Worm (Caenorhabditis elegans) whole organism, L3 larva: ENCODE measurements around the gene T28B11.1.

ENCODE experiments used
- ZK546.5 ChIP-seq: sonication (generic microtip); optimal IDR thresholded peaks from 2 replicates; lab custom pipeline; 2017; ENCODE audit warnings: missing biosample characterization, missing genetic modification characterization
- ama-1 ChIP-seq: fragments of 150-350 bp; optimal IDR thresholded peaks from 2 replicates; lab custom pipeline; 2018
- ceh-28 ChIP-seq: fragments of 150-350 bp; optimal IDR thresholded peaks from 2 replicates; lab custom pipeline; 2014; ENCODE audit warnings: missing biosample characterization, missing genetic modification reagents, missing genetic modification characterization
- ceh-82 ChIP-seq: fragments of 150-350 bp; optimal IDR thresholded peaks from 2 replicates; lab custom pipeline; 2014; ENCODE audit warnings: missing biosample characterization, missing genetic modification characterization
- egl-5 ChIP-seq: fragments of 150-350 bp; optimal IDR thresholded peaks from 2 replicates; lab custom pipeline; 2017; ENCODE audit warnings: missing biosample characterization, missing genetic modification reagents, missing genetic modification characterization, inconsistent platforms
- elt-2 ChIP-seq: sonication (generic microtip); optimal IDR thresholded peaks from 2 replicates; lab custom pipeline; 2016; ENCODE audit warnings: missing genetic modification reagents, mild to moderate bottlenecking, missing genetic modification characterization, missing compliant biosample characterization
- elt-3 ChIP-seq, 3 experiments: fragments of 150-350 bp in 1 of 3; sonication (generic microtip) in 2 of 3; optimal IDR thresholded peaks; 2 replicates in 2 of 3; 4 replicates in 1 of 3; lab custom pipeline; 2014 to 2017; ENCODE audit warnings: missing biosample characterization in 3 of 3, missing genetic modification characterization in 3 of 3
- eor-1 ChIP-seq, 2 experiments: fragments of 150-350 bp; optimal IDR thresholded peaks; 2 replicates each; lab custom pipeline; 2014 to 2018; ENCODE audit warnings: missing biosample characterization in 2 of 2, missing genetic modification characterization in 2 of 2
- fkh-10 ChIP-seq: sonication (generic microtip); optimal IDR thresholded peaks from 2 replicates; lab custom pipeline; 2017; ENCODE audit warnings: missing biosample characterization, missing genetic modification reagents, missing genetic modification characterization
- fkh-2 ChIP-seq: fragments of 150-350 bp; optimal IDR thresholded peaks from 2 replicates; lab custom pipeline; 2014; ENCODE audit warnings: missing biosample characterization, missing genetic modification reagents, missing genetic modification characterization
- fos-1 ChIP-seq: fragments of 150-350 bp; optimal IDR thresholded peaks from 2 replicates; lab custom pipeline; 2014; ENCODE audit warnings: missing biosample characterization, missing genetic modification characterization
- hmg-11 ChIP-seq: sonication (generic microtip); optimal IDR thresholded peaks from 2 replicates; lab custom pipeline; 2016; ENCODE audit warnings: missing genetic modification characterization, missing compliant biosample characterization
- lsy-12 ChIP-seq: sonication (generic microtip); optimal IDR thresholded peaks from 2 replicates; lab custom pipeline; 2016; ENCODE audit warnings: mild to moderate bottlenecking, missing genetic modification characterization, missing compliant biosample characterization
- mml-1 ChIP-seq: fragments of 150-350 bp; sonication (generic microtip); optimal IDR thresholded peaks from 3 replicates; lab custom pipeline; 2014; ENCODE audit warnings: missing biosample characterization, missing genetic modification characterization
- nfya-1 ChIP-seq: sonication (generic microtip); optimal IDR thresholded peaks from 2 replicates; lab custom pipeline; 2017; ENCODE audit warnings: missing genetic modification characterization, mild to moderate bottlenecking, missing compliant biosample characterization, antibody characterized with exemption, moderate library complexity; ENCODE audit not compliant: insufficient read depth
- nhr-11 ChIP-seq: fragments of 150-350 bp; optimal IDR thresholded peaks from 2 replicates; lab custom pipeline; 2014; ENCODE audit warnings: missing biosample characterization, missing genetic modification characterization
- nhr-12 ChIP-seq: fragments of 150-350 bp; optimal IDR thresholded peaks from 2 replicates; lab custom pipeline; 2014; ENCODE audit warnings: missing biosample characterization, missing genetic modification characterization
- nhr-25 ChIP-seq: sonication (generic microtip); optimal IDR thresholded peaks from 2 replicates; lab custom pipeline; 2017; ENCODE audit warnings: missing biosample characterization, missing genetic modification characterization
- nhr-67 ChIP-seq: fragments of 150-350 bp; optimal IDR thresholded peaks from 2 replicates; lab custom pipeline; 2014; ENCODE audit warnings: missing biosample characterization, missing genetic modification characterization
- pha-4 ChIP-seq: fragments of 150-350 bp; optimal IDR thresholded peaks from 2 replicates; lab custom pipeline; 2014; ENCODE audit warnings: missing biosample characterization, missing genetic modification reagents, missing genetic modification characterization
- pqm-1 ChIP-seq: fragments of 150-350 bp; optimal IDR thresholded peaks from 2 replicates; lab custom pipeline; 2017; ENCODE audit warnings: missing biosample characterization, missing genetic modification characterization, inconsistent platforms
- sea-2 ChIP-seq: fragments of 150-350 bp; sonication (generic microtip); optimal IDR thresholded peaks from 4 replicates; lab custom pipeline; 2014; ENCODE audit warnings: missing biosample characterization, missing genetic modification reagents, missing genetic modification characterization
- unc-62 ChIP-seq: fragments of 150-350 bp; sonication (generic microtip); optimal IDR thresholded peaks from 4 replicates; lab custom pipeline; 2014; ENCODE audit warnings: missing biosample characterization, missing genetic modification reagents, missing genetic modification characterization
- zag-1 ChIP-seq: fragments of 150-350 bp; optimal IDR thresholded peaks from 2 replicates; lab custom pipeline; 2014; ENCODE audit warnings: missing biosample characterization, missing genetic modification characterization
- ztf-4 ChIP-seq: fragments of 150-350 bp; optimal IDR thresholded peaks from 2 replicates; lab custom pipeline; 2014; ENCODE audit warnings: missing biosample characterization, missing genetic modification characterization

T28B11.1 gene

ce11 chrV:10672601-10673000 lies 59.6 kb downstream of the T28B11.1 start:
- TF ChIP-seq ztf-4 (tag; lab: Kevin White, UChicago): no peak
- TF ChIP-seq pha-4 (tag; lab: Kevin White, UChicago): peak; percentile 1

ce11 chrV:10671618-10672017 lies 60.6 kb downstream of the T28B11.1 start, which contains the start of gene ceh-22:
ceh-22 (plus strand) TSS chrV:10671918.
- TF ChIP-seq fkh-10 (GFP tag; lab: Kevin White, UChicago): no peak
- no peak for TF ChIP-seq hmg-11 (tag; lab: Kevin White, UChicago)
- no peak for TF ChIP-seq sea-2 (GFP tag; lab: Kevin White, UChicago)
- TF ChIP-seq nhr-12 (tag; lab: Kevin White, UChicago): no peak
- no peak for TF ChIP-seq fkh-2 (tag; lab: Kevin White, UChicago)
- no peak for TF ChIP-seq zag-1 (tag; lab: Kevin White, UChicago)
- TF ChIP-seq nhr-67: no peak
- TF ChIP-seq ama-1 (lab: Kevin White, UChicago): no peak
- no peak for TF ChIP-seq fos-1 (tag; lab: Kevin White, UChicago)

DNA sequence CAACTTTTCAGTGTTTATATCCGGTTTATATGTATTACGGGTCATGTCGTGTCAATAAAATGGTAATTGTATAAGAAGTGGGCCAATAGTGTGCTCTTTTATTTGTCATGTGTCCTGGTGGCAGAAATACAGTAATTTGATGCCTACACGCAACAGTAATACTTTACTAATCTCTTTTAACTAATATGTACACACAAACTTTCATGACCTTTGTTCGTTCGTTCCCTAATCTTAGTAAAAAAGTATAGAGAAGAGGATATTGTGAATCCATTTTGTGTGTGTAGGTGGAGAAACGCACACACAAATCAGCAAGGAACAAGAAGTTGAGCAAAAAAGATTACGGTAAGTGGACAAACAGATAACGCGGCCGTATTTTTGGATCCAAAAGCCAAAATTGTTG lies 61.4 kb downstream of the T28B11.1 start:
- TF ChIP-seq ZK546.5 (tag; lab: Kevin White, UChicago) (no peak), pha-4 (tag; lab: Kevin White, UChicago) (peak; percentile 27), elt-2 (tag; lab: Kevin White, UChicago) (no peak), pqm-1 (tag; lab: Kevin White, UChicago) (no peak), ceh-82 (tag; lab: Kevin White, UChicago) (no peak), ceh-28 (tag; lab: Kevin White, UChicago) (no peak), nhr-25 (tag; lab: Kevin White, UChicago) (no peak), fkh-2 (tag; lab: Kevin White, UChicago) (no peak)

DNA sequence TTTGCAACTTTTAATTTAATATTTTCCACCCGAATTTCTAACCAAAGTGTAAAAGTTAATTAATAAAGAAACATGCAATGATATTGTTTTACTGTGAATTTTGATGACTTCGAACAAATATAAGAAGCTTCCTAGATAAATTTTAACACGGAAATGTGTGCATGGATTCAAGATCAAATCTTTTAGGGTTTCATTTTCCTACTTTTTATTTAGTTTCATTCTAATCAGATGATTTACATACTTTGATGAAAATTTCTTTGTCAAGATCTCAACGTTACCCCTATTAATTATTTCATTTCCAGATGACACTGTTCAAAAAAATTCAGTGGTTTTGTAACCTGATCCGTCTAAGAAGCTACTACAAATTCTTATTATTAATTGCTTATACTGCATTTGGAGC lies 64.9 kb downstream of the T28B11.1 start, which contains the start of gene twk-12:
Gene twk-12 (plus strand): TSS at position 301 of the 400 bp plus-strand sequence.
- TF ChIP-seq sea-2 (GFP tag; lab: Kevin White, UChicago): no peak
- TF ChIP-seq, all 47 proteins: peak for 0

ce11 chrV:10664271-10664670 lies 68.0 kb downstream of the T28B11.1 start:
- TF ChIP-seq hmg-11 (tag; lab: Kevin White, UChicago) (no peak), egl-5 (tag; lab: Kevin White, UChicago) (no peak), mml-1 (tag; lab: Kevin White, UChicago) (no peak), nhr-11 (tag; lab: Kevin White, UChicago) (no peak), lsy-12 (tag; lab: Kevin White, UChicago) (no peak), eor-1 (tag; optimal IDR thresholded peaks at IDR 0.05; lab: Kevin White, UChicago) (no peak), elt-3 (tag; optimal IDR thresholded peaks at IDR 0.05; lab: Kevin White, UChicago) (no peak), unc-62 (GFP tag; lab: Kevin White, UChicago) (no peak), elt-2 (tag; lab: Kevin White, UChicago) (no peak), nfya-1 (tag; lab: Kevin White, UChicago) (no peak)
- TF ChIP-seq, all 47 proteins: peak for 0
